Worm (Caenorhabditis elegans) whole organism, L1 larva: ENCODE measurements around the gene M03A1.3.

Experiments
- C04F5.9 ChIP-seq: sonication (generic microtip); optimal IDR thresholded peaks from 2 replicates; lab custom pipeline; 2016; ENCODE audit warnings: missing genetic modification characterization, missing compliant biosample characterization
- C16A3.4 ChIP-seq: fragments of 150-350 bp; optimal IDR thresholded peaks from 2 replicates; lab custom pipeline; 2014; ENCODE audit warnings: missing biosample characterization, missing genetic modification characterization
- C34B4.2 ChIP-seq: sonication (generic microtip); optimal IDR thresholded peaks from 2 replicates; lab custom pipeline; 2017; ENCODE audit warnings: mild to moderate bottlenecking, missing genetic modification characterization, missing compliant biosample characterization
- Y116A8C.19 ChIP-seq: sonication (generic microtip); optimal IDR thresholded peaks from 2 replicates; lab custom pipeline; 2016; ENCODE audit warnings: missing compliant biosample characterization, missing genetic modification characterization, borderline replicate concordance
- alr-1 ChIP-seq: fragments of 200-800 bp; sonication (Bioruptor generic); optimal IDR thresholded peaks from 2 replicates; lab custom pipeline; 2018; ENCODE audit warnings: borderline replicate concordance, mild to moderate bottlenecking, missing genetic modification characterization, missing compliant biosample characterization
- aly-2 ChIP-seq: fragments of 150-350 bp; optimal IDR thresholded peaks from 2 replicates; lab custom pipeline; 2014; ENCODE audit warnings: missing biosample characterization, missing genetic modification characterization
- ama-1 ChIP-seq: fragments of 150-350 bp; optimal IDR thresholded peaks from 2 replicates; lab custom pipeline; 2014
- blmp-1 ChIP-seq: fragments of 150-350 bp; optimal IDR thresholded peaks from 2 replicates; lab custom pipeline; 2014; ENCODE audit warnings: missing biosample characterization, missing genetic modification characterization
- ceh-63 ChIP-seq: fragments of 200-800 bp; sonication (Bioruptor generic); optimal IDR thresholded peaks from 2 replicates; lab custom pipeline; 2018; ENCODE audit warnings: mild to moderate bottlenecking, missing genetic modification characterization, missing compliant biosample characterization
- ceh-8 ChIP-seq: fragments of 200-800 bp; sonication (Bioruptor generic); optimal IDR thresholded peaks from 2 replicates; lab custom pipeline; 2018; ENCODE audit warnings: mild to moderate bottlenecking, missing genetic modification characterization, moderate library complexity, missing compliant biosample characterization
- ceh-90 ChIP-seq: sonication (generic microtip); optimal IDR thresholded peaks from 2 replicates; lab custom pipeline; 2016; ENCODE audit warnings: missing genetic modification characterization, missing compliant biosample characterization
- efl-1 ChIP-seq, 4 experiments: fragments of 150-350 bp; optimal IDR thresholded peaks in 3 of 4; peaks in 1 of 4; 1 replicate in 1 of 4; 2 replicates in 3 of 4; lab custom pipeline; 2014; ENCODE audit warnings: missing biosample characterization in 2 of 4, missing genetic modification characterization in 2 of 4, missing genetic modification reagents in 2 of 4
- efl-3 ChIP-seq: fragments of 200-800 bp; sonication (Bioruptor generic); optimal IDR thresholded peaks from 2 replicates; lab custom pipeline; 2018; ENCODE audit warnings: mild to moderate bottlenecking, missing genetic modification characterization, missing compliant biosample characterization
- egl-13 ChIP-seq: sonication (generic microtip); optimal IDR thresholded peaks from 2 replicates; lab custom pipeline; 2016; ENCODE audit warnings: missing genotype, missing genetic modification reagents, missing genetic modification characterization, missing compliant biosample characterization
- elt-2 ChIP-seq: sonication (generic microtip); optimal IDR thresholded peaks from 2 replicates; lab custom pipeline; 2016; ENCODE audit warnings: missing genetic modification characterization, mild to moderate bottlenecking, inconsistent platforms, missing compliant biosample characterization, missing genetic modification reagents
- ets-5 ChIP-seq: fragments of 200-800 bp; sonication (Bioruptor generic); IDR thresholded peaks from 2 replicates; pipeline ENCODE4 v1.3.6; 2022; ENCODE audit warnings: missing genetic modification characterization, missing compliant biosample characterization
- fkh-10 ChIP-seq: sonication (generic microtip); optimal IDR thresholded peaks from 2 replicates; lab custom pipeline; 2017; ENCODE audit warnings: missing biosample characterization, missing genetic modification reagents, missing genetic modification characterization
- fkh-4 ChIP-seq: sonication (generic microtip); optimal IDR thresholded peaks from 2 replicates; lab custom pipeline; 2016; ENCODE audit warnings: missing compliant biosample characterization, missing genetic modification characterization, borderline replicate concordance
- fkh-8 ChIP-seq: sonication (generic microtip); optimal IDR thresholded peaks from 2 replicates; lab custom pipeline; 2016; ENCODE audit warnings: mild to moderate bottlenecking, missing genetic modification characterization, missing compliant biosample characterization
- hlh-4 ChIP-seq: sonication (generic microtip); optimal IDR thresholded peaks from 2 replicates; lab custom pipeline; 2016; ENCODE audit warnings: mild to moderate bottlenecking, missing genetic modification characterization, missing compliant biosample characterization
- hpl-2 ChIP-seq: fragments of 150-350 bp; optimal IDR thresholded peaks from 2 replicates; lab custom pipeline; 2014; ENCODE audit warnings: missing biosample characterization, missing genetic modification reagents, missing genetic modification characterization
- isw-1 ChIP-seq: fragments of 200-800 bp; sonication (Bioruptor generic); IDR thresholded peaks from 2 replicates; pipeline ENCODE4 v1.3.6; 2022; ENCODE audit warnings: missing genetic modification characterization, missing compliant biosample characterization
- jun-1 ChIP-seq: fragments of 150-350 bp; optimal IDR thresholded peaks from 2 replicates; lab custom pipeline; 2014; ENCODE audit warnings: missing biosample characterization, missing genetic modification reagents, missing genetic modification characterization
- lin-14 ChIP-seq: fragments of 200-800 bp; sonication (Bioruptor generic); optimal IDR thresholded peaks from 2 replicates; lab custom pipeline; 2018; ENCODE audit warnings: mild to moderate bottlenecking, missing genetic modification characterization, moderate library complexity, missing compliant biosample characterization
- lir-3 ChIP-seq: sonication (generic microtip); optimal IDR thresholded peaks from 2 replicates; lab custom pipeline; 2016; ENCODE audit warnings: mild to moderate bottlenecking, missing genetic modification characterization, moderate library complexity, missing compliant biosample characterization; ENCODE audit not compliant: poor library complexity
- mdl-1 ChIP-seq, 2 experiments: fragments of 150-350 bp; optimal IDR thresholded peaks; 2 replicates each; lab custom pipeline; 2014 to 2017; ENCODE audit warnings: missing biosample characterization in 2 of 2, missing genetic modification characterization in 2 of 2, inconsistent platforms in 1 of 2
- nhr-19 ChIP-seq: fragments of 200-800 bp; sonication (Bioruptor generic); conservative IDR thresholded peaks from 2 replicates; pipeline ENCODE4 v1.3.6; 2022; ENCODE audit warnings: missing genetic modification characterization, missing compliant biosample characterization
- nhr-47 ChIP-seq: sonication (generic microtip); optimal IDR thresholded peaks from 2 replicates; lab custom pipeline; 2016; ENCODE audit warnings: mild to moderate bottlenecking, missing genetic modification characterization, moderate library complexity, missing compliant biosample characterization
- nhr-71 ChIP-seq: sonication (generic microtip); optimal IDR thresholded peaks from 2 replicates; lab custom pipeline; 2016; ENCODE audit warnings: mild to moderate bottlenecking, missing genetic modification characterization, moderate library complexity, missing compliant biosample characterization
- nhr-76 ChIP-seq: sonication (generic microtip); optimal IDR thresholded peaks from 2 replicates; lab custom pipeline; 2017; ENCODE audit warnings: missing biosample characterization, missing genetic modification characterization
- nhr-85 ChIP-seq: sonication (generic microtip); peaks from one replicate; lab custom pipeline; 2016; ENCODE audit warnings: missing genetic modification characterization, inconsistent platforms, missing compliant biosample characterization
- pag-3 ChIP-seq: sonication (generic microtip); optimal IDR thresholded peaks from 2 replicates; lab custom pipeline; 2017; ENCODE audit warnings: missing genetic modification characterization, mild to moderate bottlenecking, missing compliant biosample characterization, antibody characterized with exemption, borderline replicate concordance; ENCODE audit not compliant: insufficient read depth
- snu-23 ChIP-seq: sonication (generic microtip); optimal IDR thresholded peaks from 2 replicates; lab custom pipeline; 2016; ENCODE audit warnings: missing genetic modification characterization, missing compliant biosample characterization
- sox-4 ChIP-seq: sonication (generic microtip); optimal IDR thresholded peaks from 2 replicates; lab custom pipeline; 2016; ENCODE audit warnings: missing genetic modification characterization, missing compliant biosample characterization
- unc-130 ChIP-seq: fragments of 150-350 bp; optimal IDR thresholded peaks from 2 replicates; lab custom pipeline; 2017; ENCODE audit warnings: missing biosample characterization, missing genetic modification characterization, inconsistent platforms
- unc-98 ChIP-seq: fragments of 200-800 bp; sonication (Bioruptor generic); IDR thresholded peaks from 2 replicates; pipeline ENCODE4 v1.3.6; 2022; ENCODE audit warnings: missing genetic modification characterization, missing compliant biosample characterization
- vab-15 ChIP-seq: sonication (generic microtip); optimal IDR thresholded peaks from 2 replicates; lab custom pipeline; 2017; ENCODE audit warnings: missing genotype, mild to moderate bottlenecking, missing genetic modification characterization, missing compliant biosample characterization
- zag-1 ChIP-seq: fragments of 150-350 bp; optimal IDR thresholded peaks from 2 replicates; lab custom pipeline; 2014; ENCODE audit warnings: missing biosample characterization, missing genetic modification characterization
- zip-4 ChIP-seq: fragments of 200-800 bp; sonication (Bioruptor generic); optimal IDR thresholded peaks from 2 replicates; lab custom pipeline; 2018; ENCODE audit warnings: mild to moderate bottlenecking, missing genetic modification characterization, moderate library complexity, missing compliant biosample characterization
- ztf-11 ChIP-seq, 2 experiments: sonication (generic microtip); optimal IDR thresholded peaks; 2 replicates each; lab custom pipeline; 2016 to 2017; ENCODE audit warnings: missing genetic modification characterization in 2 of 2, missing biosample characterization in 1 of 2, missing compliant biosample characterization in 1 of 2

The M03A1.3 gene

DNA sequence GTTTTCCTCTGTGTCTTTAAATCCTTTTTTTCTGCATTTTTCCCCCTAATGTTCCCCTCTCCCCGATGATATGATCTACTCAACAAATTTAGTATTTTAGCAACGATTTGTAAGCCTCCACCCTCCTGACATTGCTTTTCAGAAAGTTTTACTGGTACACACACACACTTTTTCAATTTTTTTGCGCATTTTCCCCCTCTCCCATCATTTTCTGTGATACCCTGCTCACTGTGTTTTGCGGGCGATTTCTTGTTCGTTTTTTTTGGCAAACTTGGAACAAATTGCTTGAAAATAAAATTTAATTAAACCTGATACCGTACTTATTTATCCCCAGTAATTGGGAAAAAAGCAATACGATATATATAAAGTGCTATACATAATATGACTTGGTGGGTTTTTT lies 33.1 kb downstream of the M03A1.3 start:
- TF ChIP-seq mdl-1 (tag; optimal IDR thresholded peaks at IDR 0.05; lab: Kevin White, UChicago): no peak
- TF ChIP-seq aly-2 (tag; lab: Kevin White, UChicago): peak; percentile 21

DNA sequence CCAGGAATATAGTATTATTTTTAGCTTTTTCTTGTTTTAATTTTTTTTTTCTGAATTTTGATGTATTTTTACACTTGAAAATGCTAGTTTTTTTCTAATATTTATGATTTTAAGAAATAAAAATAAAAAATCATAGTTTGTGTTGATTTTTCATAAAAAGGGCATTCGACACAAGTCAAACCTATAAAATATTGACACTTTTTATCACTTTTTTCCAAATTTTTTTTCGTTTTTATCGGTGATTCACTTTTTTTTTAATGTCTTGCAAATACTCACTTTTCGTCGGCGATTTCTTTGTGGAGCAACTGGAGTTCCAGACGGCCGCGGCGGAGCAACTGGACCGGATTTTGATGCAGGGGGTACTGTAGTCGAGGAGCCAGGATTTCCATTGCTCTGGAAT lies 39.9 kb downstream of the M03A1.3 start:
- no peak for TF ChIP-seq nhr-47 (tag; lab: Kevin White, UChicago)
- TF ChIP-seq lir-3 (tag; lab: Kevin White, UChicago): no peak
- TF ChIP-seq isw-1 (GFP tag; lab: Robert Waterston, UW): no peak
- no peak for TF ChIP-seq hpl-2 (GFP tag; lab: Kevin White, UChicago)
- no peak for TF ChIP-seq C04F5.9 (tag; lab: Kevin White, UChicago)

ce11 chrII:4598815-4599214 lies 41.2 kb downstream of the M03A1.3 start:
- TF ChIP-seq efl-1 (optimal IDR thresholded peaks at IDR 0.05; lab: Kevin White, UChicago) (no peak), efl-1 (GFP tag; optimal IDR thresholded peaks at IDR 0.05 in 1 of 2; lab: Kevin White, UChicago) (peak in 1 of 2 experiments; percentile 7), nhr-71 (tag; lab: Kevin White, UChicago) (no peak), lin-14 (GFP tag; lab: Kevin White, UChicago) (peak; percentile 10), unc-130 (tag; lab: Kevin White, UChicago) (no peak), elt-2 (peak; percentile 77)

DNA sequence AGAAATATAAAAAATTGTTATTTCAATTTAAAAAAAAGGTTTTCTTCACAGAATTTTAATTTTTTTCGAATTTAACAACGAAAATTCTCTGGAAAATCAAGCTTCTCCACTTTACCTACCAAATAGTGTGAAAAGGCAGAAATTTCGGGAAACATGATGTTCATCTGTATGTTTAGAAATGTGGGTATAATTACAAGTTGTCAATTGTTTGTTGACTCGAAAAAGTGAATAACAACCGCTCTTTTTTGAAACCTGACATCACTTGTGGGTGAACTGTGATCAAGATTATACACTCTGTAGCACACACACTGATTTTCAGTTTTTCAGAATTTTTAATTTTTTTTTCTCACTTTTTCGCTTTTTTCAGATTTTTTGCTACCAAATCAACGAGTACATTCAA lies 42.3 kb downstream of the M03A1.3 start:
- TF ChIP-seq C16A3.4 (tag; lab: Kevin White, UChicago): no peak
- TF ChIP-seq hlh-4 (tag; lab: Kevin White, UChicago): no peak
- TF ChIP-seq fkh-8 (tag; lab: Kevin White, UChicago): peak; percentile 20

- no peak for TF ChIP-seq C16A3.4 (tag; lab: Kevin White, UChicago)
- TF ChIP-seq hlh-4 (tag; lab: Kevin White, UChicago): no peak
- TF ChIP-seq blmp-1 (tag; lab: Kevin White, UChicago): peak; percentile 82
- TF ChIP-seq ceh-90 (tag; lab: Kevin White, UChicago): no peak
- no peak for TF ChIP-seq fkh-4 (tag; lab: Kevin White, UChicago)
- TF ChIP-seq jun-1: no peak
- no peak for TF ChIP-seq ama-1 (lab: Kevin White, UChicago)
- no peak for TF ChIP-seq vab-15
- peak; percentile 2 for TF ChIP-seq snu-23 (GFP tag; lab: Kevin White, UChicago)
- TF ChIP-seq nhr-85: peak; percentile 25
- no peak for TF ChIP-seq unc-98
- peak; percentile 14 for TF ChIP-seq lin-14 (GFP tag; lab: Kevin White, UChicago)
- TF ChIP-seq egl-13: no peak
Observed at ce11 chrII:4600276-4600675, 42.7 kb downstream of the M03A1.3 start.

- no peak for TF ChIP-seq efl-1 (optimal IDR thresholded peaks at IDR 0.05; lab: Kevin White, UChicago)
- TF ChIP-seq efl-1 (GFP tag; optimal IDR thresholded peaks at IDR 0.05 in 1 of 2; lab: Kevin White, UChicago): peak in 1 of 2 experiments; percentile 11
- TF ChIP-seq Y116A8C.19: no peak
- TF ChIP-seq ets-5: no peak
Observed at ce11 chrII:4600818-4601217, 43.2 kb downstream of the M03A1.3 start.

DNA sequence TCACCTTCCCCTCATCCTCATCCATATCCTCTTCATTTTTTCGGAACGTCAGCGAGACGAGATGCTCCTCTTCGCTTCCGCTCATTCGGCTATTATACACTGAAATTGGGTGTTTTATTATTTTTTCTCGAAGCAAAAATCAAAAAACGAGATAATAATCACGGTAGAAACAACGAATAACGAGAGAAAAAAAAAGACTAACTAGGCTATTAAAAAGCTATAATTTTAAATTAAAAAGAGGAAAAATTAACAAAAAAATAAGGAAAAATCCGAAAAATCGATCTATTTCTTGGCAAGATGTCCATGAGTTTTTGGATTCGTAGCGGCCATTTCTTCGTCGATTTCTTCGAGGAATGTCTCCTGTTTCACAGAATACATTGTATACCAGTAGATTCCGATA lies 43.7 kb downstream of the M03A1.3 start, which contains the start of gene ipla-1:
TSS of gene ipla-1 (minus strand) at position 101 of the 400 bp plus-strand sequence.
- TF ChIP-seq nhr-76 (tag; lab: Kevin White, UChicago) (no peak), sox-4 (tag; lab: Kevin White, UChicago) (no peak), lin-14 (GFP tag; lab: Kevin White, UChicago) (no peak), snu-23 (GFP tag; lab: Kevin White, UChicago) (no peak), zag-1 (tag; lab: Kevin White, UChicago) (no peak), aly-2 (tag; lab: Kevin White, UChicago) (no peak), ztf-11 (tag; optimal IDR thresholded peaks at IDR 0.05; lab: Kevin White, UChicago) (no peak), pag-3 (tag; lab: Kevin White, UChicago) (no peak), nhr-19 (GFP tag; lab: Robert Waterston, UW) (no peak), elt-2 (no peak), efl-3 (GFP tag; lab: Kevin White, UChicago) (no peak), alr-1 (tag; lab: Kevin White, UChicago) (no peak), fkh-10 (no peak), C34B4.2 (tag; lab: Kevin White, UChicago) (no peak), ceh-8 (GFP tag; lab: Kevin White, UChicago) (no peak), nhr-71 (tag; lab: Kevin White, UChicago) (no peak), C04F5.9 (tag; lab: Kevin White, UChicago) (no peak), mdl-1 (tag; optimal IDR thresholded peaks at IDR 0.05; lab: Kevin White, UChicago) (no peak), ceh-63 (GFP tag; lab: Kevin White, UChicago) (no peak), zip-4 (GFP tag; lab: Kevin White, UChicago) (no peak)
